Fruit fly (Drosophila melanogaster) whole organism, embryonic: ENCODE data around the gene CG10283.
A peak's percentile ranks its signal among the peaks of the same experiment; 100 is the strongest.

Experiments used
- Atf-2 ChIP-seq: fragments of 200-800 bp; sonication (Bioruptor generic); optimal IDR thresholded peaks from 2 replicates; lab custom pipeline; 2016; ENCODE audit warnings: missing biosample characterization, missing genetic modification characterization
- CG10147 ChIP-seq: fragments of 200-800 bp; sonication (Bioruptor generic); optimal IDR thresholded peaks from 2 replicates; lab custom pipeline; 2019; ENCODE audit warnings: missing biosample characterization, mild to moderate bottlenecking, missing genetic modification characterization, moderate library complexity
- CG10209 ChIP-seq: fragments of 200-800 bp; sonication (Bioruptor generic); optimal IDR thresholded peaks from 3 replicates; lab custom pipeline; 2017; ENCODE audit warnings: missing biosample characterization, mild to moderate bottlenecking, missing genetic modification characterization, missing genetic modification reagents
- CG12299 ChIP-seq: fragments of 200-800 bp; sonication (Bioruptor generic); optimal IDR thresholded peaks from 2 replicates; lab custom pipeline; 2018; ENCODE audit warnings: missing biosample characterization, mild to moderate bottlenecking, missing genetic modification characterization
- CG15011 ChIP-seq: fragments of 200-800 bp; sonication (Bioruptor generic); optimal IDR thresholded peaks from 3 replicates; lab custom pipeline; 2018; ENCODE audit warnings: missing biosample characterization, mild to moderate bottlenecking, missing genetic modification characterization
- CG15514 ChIP-seq: fragments of 200-800 bp; sonication (Bioruptor generic); optimal IDR thresholded peaks from 3 replicates; lab custom pipeline; 2017; ENCODE audit warnings: missing biosample characterization, missing genetic modification characterization, mild to moderate bottlenecking, moderate library complexity, missing genetic modification reagents
- CG16813 ChIP-seq: fragments of 200-800 bp; sonication (Bioruptor generic); IDR thresholded peaks from 3 replicates; pipeline ENCODE4 v1.3.6; 2022; ENCODE audit warnings: missing biosample characterization, missing genetic modification characterization; ENCODE audit not compliant: partially characterized antibody
- CG16815 ChIP-seq: fragments of 200-800 bp; sonication (Bioruptor generic); optimal IDR thresholded peaks from 3 replicates; lab custom pipeline; 2017; ENCODE audit warnings: missing biosample characterization, mild to moderate bottlenecking, missing genetic modification characterization
- CG17328 ChIP-seq: fragments of 200-800 bp; sonication (Bioruptor generic); IDR thresholded peaks from 2 replicates; pipeline ENCODE4 v1.3.6; 2022; ENCODE audit warnings: missing biosample characterization, missing genetic modification characterization
- CG18262 ChIP-seq: fragments of 200-800 bp; optimal IDR thresholded peaks from 3 replicates; lab custom pipeline; 2019; ENCODE audit warnings: missing biosample characterization, mild to moderate bottlenecking, missing genetic modification characterization, moderate library complexity
- CG31441 ChIP-seq: fragments of 200-800 bp; sonication (Bioruptor generic); IDR thresholded peaks from 2 replicates; pipeline ENCODE4 v1.3.6; 2022; ENCODE audit warnings: missing biosample characterization, missing genetic modification characterization
- CG4424 ChIP-seq: fragments of 200-800 bp; sonication (Bioruptor generic); optimal IDR thresholded peaks from 3 replicates; lab custom pipeline; 2016; ENCODE audit warnings: missing biosample characterization, missing genetic modification characterization
- CG5245 ChIP-seq: fragments of 200-800 bp; sonication (Bioruptor generic); optimal IDR thresholded peaks from 3 replicates; lab custom pipeline; 2016; ENCODE audit warnings: missing biosample characterization, missing genetic modification characterization
- CG7928 ChIP-seq: fragments of 200-800 bp; sonication (Bioruptor generic); optimal IDR thresholded peaks from 2 replicates; lab custom pipeline; 2017; ENCODE audit warnings: missing biosample characterization, mild to moderate bottlenecking, missing genetic modification characterization
- CG7987 ChIP-seq: fragments of 200-800 bp; sonication (Bioruptor generic); optimal IDR thresholded peaks from 2 replicates; lab custom pipeline; 2018; ENCODE audit warnings: missing biosample characterization, mild to moderate bottlenecking, missing genetic modification characterization, moderate library complexity
- CG8388 ChIP-seq: fragments of 200-800 bp; sonication (Bioruptor generic); optimal IDR thresholded peaks from 2 replicates; lab custom pipeline; 2019; ENCODE audit warnings: missing biosample characterization, mild to moderate bottlenecking, missing genetic modification characterization, moderate library complexity
- CG8478 ChIP-seq: fragments of >200 bp; optimal IDR thresholded peaks from 2 replicates; lab custom pipeline; 2018
- CHES-1-like ChIP-seq: fragments of 200-800 bp; sonication (Bioruptor generic); optimal IDR thresholded peaks from 2 replicates; lab custom pipeline; 2016; ENCODE audit warnings: missing biosample characterization, missing genetic modification characterization
- Camta ChIP-seq: fragments of 200-800 bp; sonication (Bioruptor generic); optimal IDR thresholded peaks from 2 replicates; lab custom pipeline; 2016; ENCODE audit warnings: missing biosample characterization, missing genetic modification characterization
- CoRest ChIP-seq: fragments of 200-800 bp; sonication (Bioruptor generic); optimal IDR thresholded peaks from 3 replicates; lab custom pipeline; 2018; ENCODE audit warnings: missing biosample characterization, mild to moderate bottlenecking, missing genetic modification characterization, moderate library complexity
- Dip3 ChIP-seq: fragments of 200-800 bp; sonication (Bioruptor generic); optimal IDR thresholded peaks from 3 replicates; lab custom pipeline; 2016; ENCODE audit warnings: missing biosample characterization, missing genetic modification characterization
- Dll ChIP-seq: fragments of 200-800 bp; sonication (Bioruptor generic); IDR thresholded peaks from 4 replicates; pipeline ENCODE4 v1.3.6; 2022; ENCODE audit warnings: missing biosample characterization, missing genetic modification characterization; ENCODE audit not compliant: partially characterized antibody
- Doc3 ChIP-seq: fragments of 200-800 bp; sonication (Bioruptor generic); IDR thresholded peaks from 3 replicates; pipeline ENCODE4 v1.3.6; 2022; ENCODE audit warnings: missing biosample characterization, missing genetic modification characterization; ENCODE audit not compliant: partially characterized antibody
- Eip74EF ChIP-seq, 2 experiments: fragments of 200-800 bp in 1 of 2; fragments of >200 bp in 1 of 2; sonication (Bioruptor generic) in 1 of 2; optimal IDR thresholded peaks; 2 replicates each; lab custom pipeline; 2017 to 2019; ENCODE audit warnings: missing biosample characterization in 2 of 2, missing genetic modification characterization in 2 of 2, mild to moderate bottlenecking in 1 of 2, moderate library complexity in 1 of 2
- Ets97D ChIP-seq: fragments of 200-800 bp; sonication (Bioruptor generic); optimal IDR thresholded peaks from 3 replicates; lab custom pipeline; 2016; ENCODE audit warnings: missing biosample characterization, missing genetic modification characterization
- Fer2 ChIP-seq: fragments of 200-800 bp; sonication (Bioruptor generic); optimal IDR thresholded peaks from 2 replicates; lab custom pipeline; 2018; ENCODE audit warnings: missing biosample characterization, mild to moderate bottlenecking, missing genetic modification characterization, moderate library complexity
- Gug ChIP-seq: fragments of 200-800 bp; sonication (Bioruptor generic); IDR thresholded peaks from 4 replicates; pipeline ENCODE4 v1.3.6; 2022; ENCODE audit warnings: missing biosample characterization, missing genetic modification characterization
- Mad ChIP-seq: fragments of 200-800 bp; sonication (Bioruptor generic); optimal IDR thresholded peaks from 2 replicates; lab custom pipeline; 2016; ENCODE audit warnings: missing biosample characterization, missing genetic modification characterization
- Oaz ChIP-seq: fragments of 200-800 bp; sonication (Bioruptor generic); IDR thresholded peaks from 2 replicates; pipeline ENCODE4 v1.3.6; 2022; ENCODE audit warnings: missing biosample characterization, missing genetic modification characterization
- Ptx1 ChIP-seq: fragments of 200-800 bp; sonication (Bioruptor generic); IDR thresholded peaks from 2 replicates; pipeline ENCODE4 v1.3.6; 2022; ENCODE audit warnings: missing biosample characterization, missing genetic modification characterization
- Sox102F ChIP-seq: fragments of 200-800 bp; sonication (Bioruptor generic); optimal IDR thresholded peaks from 2 replicates; lab custom pipeline; 2018; ENCODE audit warnings: missing biosample characterization, mild to moderate bottlenecking, missing genetic modification characterization, moderate library complexity
- Spps ChIP-seq: fragments of 200-800 bp; sonication (Bioruptor generic); optimal IDR thresholded peaks from 2 replicates; lab custom pipeline; 2018; ENCODE audit warnings: missing biosample characterization, mild to moderate bottlenecking, missing genetic modification characterization
- al ChIP-seq: fragments of 200-800 bp; sonication (Bioruptor generic); IDR thresholded peaks from 2 replicates; pipeline ENCODE4 v1.3.6; 2022; ENCODE audit warnings: missing biosample characterization, missing genetic modification characterization
- aop ChIP-seq: fragments of 200-800 bp; sonication (Bioruptor generic); IDR thresholded peaks from 2 replicates; pipeline ENCODE4 v1.3.6; 2022; ENCODE audit warnings: missing biosample characterization, missing genetic modification characterization
- ap ChIP-seq: fragments of 200-800 bp; sonication (Bioruptor generic); IDR thresholded peaks from 2 replicates; pipeline ENCODE4 v1.3.6; 2022; ENCODE audit warnings: missing biosample characterization, missing genetic modification characterization
- ato ChIP-seq: fragments of 200-800 bp; sonication (Bioruptor generic); IDR thresholded peaks from 2 replicates; pipeline ENCODE4 v1.3.6; 2022; ENCODE audit warnings: missing biosample characterization, missing genetic modification characterization; ENCODE audit not compliant: partially characterized antibody
- bigmax ChIP-seq: fragments of 200-800 bp; sonication (Bioruptor generic); optimal IDR thresholded peaks from 2 replicates; lab custom pipeline; 2018; ENCODE audit warnings: missing biosample characterization, mild to moderate bottlenecking, missing genetic modification characterization
- dan ChIP-seq: fragments of 200-800 bp; sonication (Bioruptor generic); IDR thresholded peaks from 2 replicates; pipeline ENCODE4 v1.3.6; 2022; ENCODE audit warnings: missing biosample characterization, missing genetic modification characterization
- disco-r ChIP-seq: fragments of 200-800 bp; sonication (Bioruptor generic); optimal IDR thresholded peaks from 2 replicates; lab custom pipeline; 2016; ENCODE audit warnings: missing biosample characterization, missing genetic modification characterization
- en ChIP-seq: fragments of 200-800 bp; sonication (Bioruptor generic); optimal IDR thresholded peaks from 2 replicates; lab custom pipeline; 2016; ENCODE audit warnings: missing biosample characterization, missing genetic modification characterization
- gcm ChIP-seq: fragments of 200-800 bp; sonication (Bioruptor generic); optimal IDR thresholded peaks from 2 replicates; lab custom pipeline; 2019; ENCODE audit warnings: missing biosample characterization, mild to moderate bottlenecking, missing genetic modification characterization, moderate library complexity
- hb ChIP-seq: fragments of 200-800 bp; sonication (Bioruptor generic); IDR thresholded peaks from 3 replicates; pipeline ENCODE4 v1.3.6; 2022; ENCODE audit warnings: missing biosample characterization, missing genetic modification characterization; ENCODE audit not compliant: partially characterized antibody
- knrl ChIP-seq: fragments of 200-800 bp; sonication (Bioruptor generic); IDR thresholded peaks from 3 replicates; pipeline ENCODE4 v1.3.6; 2022; ENCODE audit warnings: missing biosample characterization, missing genetic modification characterization; ENCODE audit not compliant: partially characterized antibody
- maf-S ChIP-seq: fragments of 200-800 bp; sonication (Bioruptor generic); optimal IDR thresholded peaks from 2 replicates; lab custom pipeline; 2016; ENCODE audit warnings: missing biosample characterization, missing genetic modification characterization
- sens-2 ChIP-seq: fragments of 200-800 bp; sonication (Bioruptor generic); IDR thresholded peaks from 2 replicates; pipeline ENCODE4 v1.3.6; 2022; ENCODE audit warnings: missing biosample characterization, missing genetic modification characterization
- sim ChIP-seq: fragments of 200-800 bp; sonication (Bioruptor generic); IDR thresholded peaks from 2 replicates; pipeline ENCODE4 v1.3.6; 2022; ENCODE audit warnings: missing biosample characterization, missing genetic modification characterization
- ssp ChIP-seq: fragments of 200-800 bp; sonication (Bioruptor generic); IDR thresholded peaks from 2 replicates; pipeline ENCODE4 v1.3.6; 2022; ENCODE audit warnings: missing biosample characterization, missing genetic modification characterization
- trem ChIP-seq: fragments of 200-800 bp; optimal IDR thresholded peaks from 3 replicates; lab custom pipeline; 2019; ENCODE audit warnings: missing biosample characterization, mild to moderate bottlenecking, missing genetic modification characterization, moderate library complexity
- unc-4 ChIP-seq: fragments of 200-800 bp; sonication (Bioruptor generic); IDR thresholded peaks from 2 replicates; pipeline ENCODE4 v1.3.6; 2022; ENCODE audit warnings: missing biosample characterization, missing genetic modification characterization; ENCODE audit not compliant: partially characterized antibody

The CG10283 gene

DNA sequence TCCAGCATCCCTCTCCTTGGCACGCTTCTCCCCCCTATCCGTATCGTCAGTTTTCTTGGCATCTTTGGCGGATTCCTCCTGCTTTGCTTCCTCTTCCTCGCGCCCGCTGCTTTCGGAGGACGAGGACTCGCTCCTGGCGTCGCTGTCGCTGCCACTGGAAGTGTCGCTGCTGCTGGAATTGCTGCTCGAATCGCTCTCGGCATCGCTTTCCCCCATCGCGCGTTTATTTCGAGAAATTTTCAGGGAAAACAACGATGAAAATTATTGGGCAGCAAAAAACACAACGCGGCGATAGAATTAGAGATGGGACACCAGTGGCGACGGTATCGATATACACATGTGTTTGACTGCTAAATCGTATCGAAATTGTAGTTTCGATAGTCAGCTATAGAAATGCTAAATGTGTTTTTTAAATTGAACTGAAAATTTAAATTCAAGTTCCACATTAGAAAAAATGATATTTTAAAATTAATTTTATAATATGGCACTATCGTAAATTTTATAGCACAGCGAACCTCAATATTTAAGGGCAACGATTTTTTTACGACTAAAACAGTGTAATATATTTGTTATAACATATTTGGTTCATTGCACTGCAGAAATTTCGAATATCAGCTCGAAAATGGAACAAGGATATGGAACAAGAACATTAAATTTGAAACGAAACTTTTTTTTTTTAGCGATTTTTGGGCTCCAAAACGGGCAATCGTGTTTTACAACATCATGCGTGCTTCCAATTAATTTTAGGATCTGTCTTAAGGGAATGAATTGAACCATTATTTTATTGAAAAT lies 35.5 kb downstream of the CG10283 start, which contains the start of gene ncm (continued):
- no peak for TF ChIP-seq disco-r (GFP tag; lab: Kevin White, UChicago)
- TF ChIP-seq CG15011: no peak
- no peak for TF ChIP-seq Ets97D (GFP tag; lab: Kevin White, UChicago)
- TF ChIP-seq Oaz (GFP tag; lab: Robert Waterston, UW): no peak
- TF ChIP-seq Ptx1: no peak
- no peak for TF ChIP-seq CG10147
- no peak for TF ChIP-seq CG16815
- TF ChIP-seq en (GFP tag; lab: Kevin White, UChicago): no peak
- TF ChIP-seq unc-4: peak; percentile 91
- TF ChIP-seq Eip74EF (GFP tag; optimal IDR thresholded peaks at IDR 0.05; lab: Kevin White, UChicago): no peak
- TF ChIP-seq Spps (tag; lab: Kevin White, UChicago): no peak
- peak; percentile 10 for TF ChIP-seq Mad (GFP tag; lab: Kevin White, UChicago)
- TF ChIP-seq CG31441: no peak
- peak; percentile 24; the same call in 1 of the 2 replicates for TF ChIP-seq ssp
- no peak for TF ChIP-seq Camta
- TF ChIP-seq sim (GFP tag; lab: Robert Waterston, UW): no peak
- peak; percentile 89 for TF ChIP-seq CG16813 (GFP tag; lab: Robert Waterston, UW)
- TF ChIP-seq Atf-2 (GFP tag; lab: Kevin White, UChicago): no peak
- TF ChIP-seq aop (GFP tag; lab: Robert Waterston, UW): no peak
- TF ChIP-seq CG4424 (GFP tag; lab: Kevin White, UChicago): peak; percentile 39
- TF ChIP-seq ap (GFP tag; lab: Robert Waterston, UW): no peak
- TF ChIP-seq bigmax: no peak
- TF ChIP-seq CHES-1-like (GFP tag; lab: Kevin White, UChicago): peak; percentile 23
- TF ChIP-seq Fer2: no peak
- TF ChIP-seq dan: no peak
- no peak for TF ChIP-seq gcm (GFP tag; lab: Kevin White, UChicago)
- TF ChIP-seq trem (tag; lab: Kevin White, UChicago): peak; percentile 54
- no peak for TF ChIP-seq CG5245 (GFP tag; lab: Kevin White, UChicago)
- no peak for TF ChIP-seq al (GFP tag; lab: Robert Waterston, UW)
- no peak for TF ChIP-seq CG7987 (GFP tag; lab: Kevin White, UChicago)
- TF ChIP-seq CG18262 (tag; lab: Kevin White, UChicago): peak; percentile 33
- no peak for TF ChIP-seq CG8478
- TF ChIP-seq Dll (GFP tag; lab: Robert Waterston, UW): peak; percentile 87
- TF ChIP-seq knrl (GFP tag; lab: Robert Waterston, UW): peak; percentile 91
- no peak for TF ChIP-seq Gug (GFP tag; lab: Robert Waterston, UW)
- TF ChIP-seq Dip3 (GFP tag; lab: Kevin White, UChicago): no peak
- TF ChIP-seq CG7928 (GFP tag; lab: Kevin White, UChicago): no peak
- TF ChIP-seq CG10209: no peak
- no peak for TF ChIP-seq CG17328 (GFP tag; lab: Robert Waterston, UW)
- TF ChIP-seq CG12299 (tag; lab: Kevin White, UChicago): no peak
- no peak for TF ChIP-seq maf-S (GFP tag; lab: Kevin White, UChicago)
- TF ChIP-seq hb (GFP tag; lab: Robert Waterston, UW): peak; percentile 84
- peak; percentile 77 for TF ChIP-seq Doc3 (GFP tag; lab: Robert Waterston, UW)
- TF ChIP-seq CoRest (tag; lab: Kevin White, UChicago): peak; percentile 35
- TF ChIP-seq sens-2 (GFP tag; lab: Robert Waterston, UW): no peak
- TF ChIP-seq ato (GFP tag; lab: Robert Waterston, UW): peak; percentile 72
- TF ChIP-seq CG8388 (GFP tag; lab: Kevin White, UChicago): no peak
- peak; percentile 63 for TF ChIP-seq CG15514
- TF ChIP-seq Sox102F (GFP tag; lab: Kevin White, UChicago): no peak
